Fruit fly (Drosophila melanogaster) whole organism, embryonic: ENCODE measurements around the gene BtbVII.

ENCODE experiments used
- CG14014 ChIP-seq: fragments of 200-800 bp; sonication (Bioruptor generic); IDR thresholded peaks from 2 replicates; pipeline ENCODE4 v1.3.6; 2022; ENCODE audit warnings: missing biosample characterization, missing genetic modification characterization
- CG18011 ChIP-seq: fragments of 200-800 bp; sonication (Bioruptor generic); optimal IDR thresholded peaks from 2 replicates; lab custom pipeline; 2017; ENCODE audit warnings: missing biosample characterization, missing genetic modification characterization, mild to moderate bottlenecking, moderate library complexity, missing genotype
- CTCF ChIP-seq: fragments of 200-800 bp; sonication (Bioruptor generic); optimal IDR thresholded peaks from 2 replicates; lab custom pipeline; 2017; ENCODE audit warnings: missing biosample characterization, mild to moderate bottlenecking, missing genetic modification characterization, moderate library complexity
- D ChIP-seq, 2 experiments: fragments of 200-800 bp in 1 of 2; fragments of >200 bp in 1 of 2; sonication (Bioruptor generic) in 1 of 2; optimal IDR thresholded peaks; 2 replicates in 1 of 2; 3 replicates in 1 of 2; lab custom pipeline; 2017; ENCODE audit warnings: mild to moderate bottlenecking in 1 of 2, missing biosample characterization in 1 of 2, missing genetic modification characterization in 1 of 2, missing genetic modification reagents in 1 of 2
- Hr51 ChIP-seq, 2 experiments: fragments of 200-800 bp; sonication (Bioruptor generic); optimal IDR thresholded peaks; 2 replicates in 1 of 2; 3 replicates in 1 of 2; lab custom pipeline; 2016 to 2018; ENCODE audit warnings: missing biosample characterization in 2 of 2, missing genetic modification characterization in 2 of 2, mild to moderate bottlenecking in 1 of 2, moderate library complexity in 1 of 2
- Sry-β ChIP-seq: fragments of 200-800 bp; sonication (Bioruptor generic); optimal IDR thresholded peaks from 2 replicates; lab custom pipeline; 2018; ENCODE audit warnings: missing biosample characterization, mild to moderate bottlenecking, missing genetic modification characterization, moderate library complexity
- chn ChIP-seq: fragments of 200-800 bp; sonication (Bioruptor generic); optimal IDR thresholded peaks from 2 replicates; lab custom pipeline; 2016; ENCODE audit warnings: missing biosample characterization, missing genetic modification characterization
- kni ChIP-seq: fragments of 200-800 bp; sonication (Bioruptor generic); optimal IDR thresholded peaks from 3 replicates; lab custom pipeline; 2017; ENCODE audit warnings: mild to moderate bottlenecking, missing biosample characterization, missing genetic modification reagents, missing genetic modification characterization
- odd ChIP-seq: fragments of 200-800 bp; sonication (Bioruptor generic); optimal IDR thresholded peaks from 2 replicates; lab custom pipeline; 2017; ENCODE audit warnings: missing biosample characterization, mild to moderate bottlenecking, missing genetic modification characterization
- tx ChIP-seq: fragments of 200-800 bp; sonication (Bioruptor generic); optimal IDR thresholded peaks from 2 replicates; lab custom pipeline; 2016; ENCODE audit warnings: missing biosample characterization, missing genetic modification characterization

- peak; percentile 77 for TF ChIP-seq chn (GFP tag; lab: Kevin White, UChicago)
- no peak for TF ChIP-seq odd (GFP tag; lab: Kevin White, UChicago)
- peak; percentile 87 for TF ChIP-seq Sry-β
- TF ChIP-seq kni (GFP tag; lab: Kevin White, UChicago), result no peak
- peak in 1 of 2 experiments; percentile 78 for TF ChIP-seq Hr51 (GFP tag; optimal IDR thresholded peaks at IDR 0.05; lab: Kevin White, UChicago)
- TF ChIP-seq D (optimal IDR thresholded peaks at IDR 0.05; lab: Kevin White, UChicago), result peak; percentile 27
- peak; percentile 48 for TF ChIP-seq D (GFP tag; optimal IDR thresholded peaks at IDR 0.05; lab: Kevin White, UChicago)
- TF ChIP-seq tx, result peak; percentile 67
- peak; percentile 36; the same call in 1 of the 2 replicates for TF ChIP-seq CG14014 (GFP tag; lab: Robert Waterston, UW)
- TF ChIP-seq CG18011 (GFP tag; lab: Kevin White, UChicago), result peak; percentile 49
- TF ChIP-seq CTCF, result no peak
These were observed 50.3 kb downstream of the BtbVII start, which contains the start of the genes CG32276 and gry for dm6 chr3L:3198447-3199402.
